Fruit fly (Drosophila melanogaster) whole organism, embryonic: ENCODE data around the gene CG8136.

ENCODE experiments used
- B-H2 ChIP-seq: fragments of 200-800 bp; sonication (Bioruptor generic); optimal IDR thresholded peaks from 2 replicates; lab custom pipeline; 2018; ENCODE audit warnings: missing biosample characterization, mild to moderate bottlenecking, missing genetic modification characterization
- CG10959 ChIP-seq: fragments of 200-800 bp; sonication (Bioruptor generic); IDR thresholded peaks from 2 replicates; pipeline ENCODE4 v1.3.6; 2022; ENCODE audit warnings: missing biosample characterization, missing genetic modification characterization
- CG11247 ChIP-seq: fragments of 200-800 bp; sonication (Bioruptor generic); IDR thresholded peaks from 2 replicates; pipeline ENCODE4 v1.3.6; 2022; ENCODE audit warnings: missing biosample characterization, missing genetic modification characterization
- CG11723 ChIP-seq: fragments of 200-800 bp; sonication (Bioruptor generic); optimal IDR thresholded peaks from 2 replicates; lab custom pipeline; 2017; ENCODE audit warnings: missing biosample characterization, mild to moderate bottlenecking, missing genetic modification characterization
- CG12104 ChIP-seq: fragments of 200-800 bp; sonication (Bioruptor generic); optimal IDR thresholded peaks from 3 replicates; lab custom pipeline; 2016; ENCODE audit warnings: missing biosample characterization, missing genetic modification characterization
- CG12236 ChIP-seq: fragments of 200-800 bp; sonication (Bioruptor generic); optimal IDR thresholded peaks from 2 replicates; lab custom pipeline; 2016; ENCODE audit warnings: missing biosample characterization, missing genetic modification characterization
- CG12391 ChIP-seq: fragments of 200-800 bp; sonication (Bioruptor generic); optimal IDR thresholded peaks from 3 replicates; lab custom pipeline; 2018; ENCODE audit warnings: missing biosample characterization, mild to moderate bottlenecking, missing genetic modification characterization, moderate library complexity
- CG15269 ChIP-seq: fragments of 200-800 bp; sonication (Bioruptor generic); optimal IDR thresholded peaks from 2 replicates; lab custom pipeline; 2018; ENCODE audit warnings: missing biosample characterization, mild to moderate bottlenecking, missing genetic modification characterization, moderate library complexity
- CG15514 ChIP-seq: fragments of 200-800 bp; sonication (Bioruptor generic); optimal IDR thresholded peaks from 3 replicates; lab custom pipeline; 2017; ENCODE audit warnings: missing biosample characterization, missing genetic modification characterization, mild to moderate bottlenecking, moderate library complexity, missing genetic modification reagents
- CG15601 ChIP-seq: fragments of 200-800 bp; sonication (Bioruptor generic); optimal IDR thresholded peaks from 3 replicates; lab custom pipeline; 2019; ENCODE audit warnings: missing biosample characterization, mild to moderate bottlenecking, missing genetic modification characterization, moderate library complexity
- CG17186 ChIP-seq: fragments of 200-800 bp; sonication (Bioruptor generic); optimal IDR thresholded peaks from 3 replicates; lab custom pipeline; 2017; ENCODE audit warnings: missing biosample characterization, missing genetic modification reagents, missing genetic modification characterization
- CG2116 ChIP-seq: fragments of 200-800 bp; sonication (Bioruptor generic); optimal IDR thresholded peaks from 3 replicates; lab custom pipeline; 2018; ENCODE audit warnings: missing biosample characterization, mild to moderate bottlenecking, missing genetic modification characterization
- CG32532 ChIP-seq: fragments of 200-800 bp; sonication (Bioruptor generic); IDR thresholded peaks from 2 replicates; pipeline ENCODE4 v1.3.6; 2022; ENCODE audit warnings: missing biosample characterization, missing genetic modification characterization
- CG33213 ChIP-seq: fragments of 200-800 bp; sonication (Bioruptor generic); optimal IDR thresholded peaks from 3 replicates; lab custom pipeline; 2016; ENCODE audit warnings: missing biosample characterization, missing genetic modification characterization
- CG34376 ChIP-seq: fragments of 200-800 bp; sonication (Bioruptor generic); optimal IDR thresholded peaks from 2 replicates; lab custom pipeline; 2018; ENCODE audit warnings: missing biosample characterization, mild to moderate bottlenecking, missing genetic modification characterization
- CG3726 ChIP-seq: fragments of 200-800 bp; sonication (Bioruptor generic); IDR thresholded peaks from 3 replicates; pipeline ENCODE4, ENCODE4 v1.3.6; 2022; ENCODE audit warnings: missing biosample characterization, missing genetic modification characterization
- CG3847 ChIP-seq: fragments of 200-800 bp; sonication (Bioruptor generic); IDR thresholded peaks from 2 replicates; pipeline ENCODE4 v1.3.6; 2022; ENCODE audit warnings: missing biosample characterization, missing genetic modification characterization
- CG8290 ChIP-seq, 3 experiments: fragments of 200-800 bp; sonication (Bioruptor generic); optimal IDR thresholded peaks; 2 replicates each; lab custom pipeline; 2016 to 2019; ENCODE audit warnings: missing biosample characterization in 3 of 3, missing genetic modification characterization in 3 of 3, mild to moderate bottlenecking in 2 of 3, moderate library complexity in 1 of 3
- CG9215 ChIP-seq: fragments of 200-800 bp; sonication (Bioruptor generic); IDR thresholded peaks from 2 replicates; pipeline ENCODE4 v1.3.6; 2022; ENCODE audit warnings: missing biosample characterization, missing genetic modification characterization
- CG9727 ChIP-seq: fragments of 200-800 bp; sonication (Bioruptor generic); optimal IDR thresholded peaks from 3 replicates; lab custom pipeline; 2017; ENCODE audit warnings: missing biosample characterization, mild to moderate bottlenecking, missing genetic modification characterization
- CHES-1-like ChIP-seq: fragments of 200-800 bp; sonication (Bioruptor generic); optimal IDR thresholded peaks from 2 replicates; lab custom pipeline; 2016; ENCODE audit warnings: missing biosample characterization, missing genetic modification characterization
- Dbx ChIP-seq: fragments of 200-800 bp; sonication (Bioruptor generic); IDR thresholded peaks from 3 replicates; pipeline ENCODE4 v1.3.6; 2022; ENCODE audit warnings: missing biosample characterization, missing genetic modification characterization
- Dek ChIP-seq: fragments of 200-800 bp; sonication (Bioruptor generic); optimal IDR thresholded peaks from 3 replicates; lab custom pipeline; 2019; ENCODE audit warnings: missing biosample characterization, mild to moderate bottlenecking, missing genetic modification characterization, moderate library complexity
- Dip2 ChIP-seq: fragments of 200-800 bp; sonication (Bioruptor generic); IDR thresholded peaks from 2 replicates; pipeline ENCODE4 v1.3.6; 2022; ENCODE audit warnings: missing biosample characterization, missing genetic modification characterization
- Doc2 ChIP-seq: fragments of 200-800 bp; sonication (Bioruptor generic); IDR thresholded peaks from 2 replicates; pipeline ENCODE4 v1.3.6; 2022; ENCODE audit warnings: missing biosample characterization, missing genetic modification characterization
- Ets65A ChIP-seq: fragments of 200-800 bp; sonication (Bioruptor generic); peaks from one replicate; lab custom pipeline; 2016; ENCODE audit warnings: missing biosample characterization, missing genetic modification characterization
- HLH3B ChIP-seq: fragments of 200-800 bp; sonication (Bioruptor generic); IDR thresholded peaks from 2 replicates; pipeline ENCODE4 v1.3.6; 2022; ENCODE audit warnings: missing biosample characterization, missing genetic modification characterization
- HLH4C ChIP-seq: fragments of 200-800 bp; sonication (Bioruptor generic); IDR thresholded peaks from 3 replicates; pipeline ENCODE4 v1.3.6; 2022; ENCODE audit warnings: missing biosample characterization, missing genetic modification characterization; ENCODE audit not compliant: partially characterized antibody
- HmgZ ChIP-seq: fragments of 200-800 bp; sonication (Bioruptor generic); optimal IDR thresholded peaks from 2 replicates; lab custom pipeline; 2018; ENCODE audit warnings: missing biosample characterization, mild to moderate bottlenecking, missing genetic modification characterization
- Jarid2 ChIP-seq: fragments of 200-800 bp; sonication (Bioruptor generic); optimal IDR thresholded peaks from 3 replicates; lab custom pipeline; 2017; ENCODE audit warnings: mild to moderate bottlenecking, missing biosample characterization, missing genetic modification reagents, missing genetic modification characterization
- Mes4 ChIP-seq: fragments of 200-800 bp; sonication (Bioruptor generic); optimal IDR thresholded peaks from 2 replicates; lab custom pipeline; 2016; ENCODE audit warnings: missing biosample characterization, missing genetic modification characterization
- Sox102F ChIP-seq: fragments of 200-800 bp; sonication (Bioruptor generic); optimal IDR thresholded peaks from 2 replicates; lab custom pipeline; 2018; ENCODE audit warnings: missing biosample characterization, mild to moderate bottlenecking, missing genetic modification characterization, moderate library complexity
- abd-A ChIP-seq: fragments of 200-800 bp; sonication (Bioruptor generic); optimal IDR thresholded peaks from 3 replicates; lab custom pipeline; 2019; ENCODE audit warnings: missing biosample characterization, mild to moderate bottlenecking, missing genetic modification characterization, moderate library complexity
- ara ChIP-seq: fragments of 200-800 bp; sonication (Bioruptor generic); IDR thresholded peaks from 2 replicates; pipeline ENCODE4 v1.3.6; 2022; ENCODE audit warnings: missing biosample characterization, missing genetic modification characterization
- danr ChIP-seq: fragments of 200-800 bp; sonication (Bioruptor generic); IDR thresholded peaks from 2 replicates; pipeline ENCODE4 v1.3.6; 2022; ENCODE audit warnings: missing biosample characterization, missing genetic modification characterization
- disco-r ChIP-seq: fragments of 200-800 bp; sonication (Bioruptor generic); optimal IDR thresholded peaks from 2 replicates; lab custom pipeline; 2016; ENCODE audit warnings: missing biosample characterization, missing genetic modification characterization
- dmrt99B ChIP-seq: fragments of 200-800 bp; sonication (Bioruptor generic); optimal IDR thresholded peaks from 2 replicates; lab custom pipeline; 2018; ENCODE audit warnings: missing biosample characterization, mild to moderate bottlenecking, missing genetic modification characterization, moderate library complexity
- ewg ChIP-seq: fragments of 200-800 bp; sonication (Bioruptor generic); optimal IDR thresholded peaks from 3 replicates; lab custom pipeline; 2017; ENCODE audit warnings: mild to moderate bottlenecking, missing biosample characterization, missing genetic modification reagents, missing genetic modification characterization
- gro ChIP-seq: fragments of 200-800 bp; sonication (Bioruptor generic); optimal IDR thresholded peaks from 2 replicates; lab custom pipeline; 2016; ENCODE audit warnings: missing biosample characterization, missing genetic modification characterization
- hth ChIP-seq: fragments of >200 bp; optimal IDR thresholded peaks from 2 replicates; lab custom pipeline; 2017; ENCODE audit warnings: inconsistent platforms
- ind ChIP-seq: fragments of 200-800 bp; sonication (Bioruptor generic); optimal IDR thresholded peaks from 3 replicates; lab custom pipeline; 2016; ENCODE audit warnings: missing biosample characterization, missing genetic modification characterization
- lilli ChIP-seq: fragments of 200-800 bp; sonication (Bioruptor generic); optimal IDR thresholded peaks from 3 replicates; lab custom pipeline; 2016; ENCODE audit warnings: missing biosample characterization, missing genetic modification characterization
- luna ChIP-seq: fragments of 200-800 bp; sonication (Bioruptor generic); optimal IDR thresholded peaks from 2 replicates; lab custom pipeline; 2016; ENCODE audit warnings: missing biosample characterization, missing genetic modification characterization
- mam ChIP-seq: fragments of 200-800 bp; sonication (Bioruptor generic); optimal IDR thresholded peaks from 3 replicates; lab custom pipeline; 2016; ENCODE audit warnings: missing biosample characterization, missing genetic modification characterization
- scrt ChIP-seq: fragments of 200-800 bp; sonication (Bioruptor generic); optimal IDR thresholded peaks from 2 replicates; lab custom pipeline; 2018; ENCODE audit warnings: missing biosample characterization, mild to moderate bottlenecking, missing genetic modification characterization, moderate library complexity
- ssp ChIP-seq: fragments of 200-800 bp; sonication (Bioruptor generic); IDR thresholded peaks from 2 replicates; pipeline ENCODE4 v1.3.6; 2022; ENCODE audit warnings: missing biosample characterization, missing genetic modification characterization
- stc ChIP-seq: fragments of 200-800 bp; sonication (Bioruptor generic); IDR thresholded peaks from 2 replicates; pipeline ENCODE4 v1.3.6; 2022; ENCODE audit warnings: missing biosample characterization, missing genetic modification characterization
- tio ChIP-seq: fragments of 200-800 bp; sonication (Bioruptor generic); optimal IDR thresholded peaks from 2 replicates; lab custom pipeline; 2017; ENCODE audit warnings: missing biosample characterization, missing genetic modification characterization, inconsistent platforms
- z ChIP-seq: fragments of 200-800 bp; sonication (Bioruptor generic); IDR thresholded peaks from 3 replicates; pipeline ENCODE4 v1.3.6; 2022; ENCODE audit warnings: missing biosample characterization, missing genetic modification characterization

The CG8136 gene

dm6 chr3R:8747134-8747870, 26.1 kb downstream of the CG8136 start, which contains the start of the genes CG9801 and Nasp (continued):
- TF ChIP-seq Mes4 (GFP tag; lab: Kevin White, UChicago) (peak; percentile 32), Ets65A (GFP tag; lab: Kevin White, UChicago) (peak; percentile 49), CG34376 (no peak), CG11723 (GFP tag; lab: Kevin White, UChicago) (no peak), dmrt99B (tag; lab: Kevin White, UChicago) (peak; percentile 21), CG17186 (GFP tag; lab: Kevin White, UChicago) (peak; percentile 59), CG15269 (tag; lab: Kevin White, UChicago) (peak; percentile 25), Dek (tag; lab: Kevin White, UChicago) (peak; percentile 8), Sox102F (GFP tag; lab: Kevin White, UChicago) (no peak), CG33213 (GFP tag; lab: Kevin White, UChicago) (peak; percentile 81), HLH4C (peak; percentile 78), disco-r (no peak), danr (GFP tag; lab: Robert Waterston, UW) (no peak), Dip2 (GFP tag; lab: Robert Waterston, UW) (no peak), CG3847 (GFP tag; lab: Robert Waterston, UW) (peak; percentile 69), B-H2 (GFP tag; lab: Kevin White, UChicago) (no peak), ewg (no peak), lilli (GFP tag; lab: Kevin White, UChicago) (peak; percentile 0), CG32532 (GFP tag; lab: Robert Waterston, UW) (0 out of 2 replicates have a peak, but pooled peaks have one; percentile 9), CG15601 (tag; lab: Kevin White, UChicago) (peak; percentile 44), CG2116 (GFP tag; lab: Kevin White, UChicago) (peak; percentile 83), z (no peak), CG11247 (GFP tag; lab: Robert Waterston, UW) (peak; percentile 45; the same call in 1 of the 2 replicates), CG9727 (GFP tag; lab: Kevin White, UChicago) (peak; percentile 1), ssp (GFP tag; lab: Robert Waterston, UW) (peak; percentile 45; the same call in 1 of the 2 replicates), CG15514 (GFP tag; lab: Kevin White, UChicago) (peak; percentile 81), Doc2 (GFP tag; lab: Robert Waterston, UW) (no peak), hth (lab: Kevin White, UChicago) (no peak), stc (no peak), CG12391 (tag; lab: Kevin White, UChicago) (peak; percentile 44), HLH3B (0 out of 2 replicates have a peak, but pooled peaks have one; percentile 29), scrt (GFP tag; lab: Kevin White, UChicago) (no peak), CG10959 (no peak), gro (GFP tag; lab: Kevin White, UChicago) (peak; percentile 34), Jarid2 (GFP tag; lab: Kevin White, UChicago) (peak; percentile 81), luna (no peak), tio (GFP tag; lab: Kevin White, UChicago) (no peak), CHES-1-like (GFP tag; lab: Kevin White, UChicago) (peak; percentile 62), HmgZ (tag; lab: Kevin White, UChicago) (peak; percentile 76), ind (GFP tag; lab: Kevin White, UChicago) (peak; percentile 19), CG9215 (0 out of 2 replicates have a peak, but pooled peaks have one; percentile 12), CG8290 (GFP tag; optimal IDR thresholded peaks at IDR 0.05; lab: Kevin White, UChicago) (peak; percentile 51), CG8290 (tag; optimal IDR thresholded peaks at IDR 0.05; lab: Kevin White, UChicago) (peak in 1 of 2 experiments; percentile 75), CG12236 (GFP tag; lab: Kevin White, UChicago) (no peak), CG3726 (GFP tag; lab: Robert Waterston, UW) (0 out of 3 replicates have a peak, but pooled peaks have one; percentile 9), Dbx (GFP tag; lab: Robert Waterston, UW) (peak; percentile 36; the same call in 1 of the 3 replicates), abd-A (tag; lab: Kevin White, UChicago) (no peak), mam (peak; percentile 27), CG12104 (GFP tag; lab: Kevin White, UChicago) (no peak), ara (GFP tag; lab: Robert Waterston, UW) (no peak)
